Fruit fly (Drosophila melanogaster): ENCODE data around the gene fwe.

Gene fwe

DNA sequence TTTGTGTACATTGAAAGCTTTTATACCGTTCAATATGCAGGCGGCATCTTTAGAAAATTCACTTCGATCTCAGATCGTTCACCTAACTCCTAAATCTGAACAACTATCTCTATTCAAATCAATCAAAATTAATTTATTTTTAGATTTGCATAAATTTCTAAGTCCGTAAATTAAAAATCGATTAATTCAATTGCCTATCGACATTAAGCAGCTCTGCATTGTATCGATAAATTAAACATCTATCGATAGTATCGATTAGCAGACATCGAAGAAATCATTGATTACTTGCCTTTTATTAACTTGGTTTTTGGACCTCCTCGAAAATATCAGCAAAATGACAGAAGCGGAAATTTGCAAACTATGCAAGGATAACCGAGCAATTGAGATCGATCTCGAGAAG lies 504 bp upstream of the fwe start, which contains the start of gene CkIIalpha-i1:
CkIIalpha-i1 (plus strand) TSS at position 266 of the 400 bp plus-strand sequence.
- TF ChIP-seq CTCF (optimal IDR thresholded peaks at IDR 0.05) (no peak), CG8478 (optimal IDR thresholded peaks at IDR 0.05) (no peak)

DNA sequence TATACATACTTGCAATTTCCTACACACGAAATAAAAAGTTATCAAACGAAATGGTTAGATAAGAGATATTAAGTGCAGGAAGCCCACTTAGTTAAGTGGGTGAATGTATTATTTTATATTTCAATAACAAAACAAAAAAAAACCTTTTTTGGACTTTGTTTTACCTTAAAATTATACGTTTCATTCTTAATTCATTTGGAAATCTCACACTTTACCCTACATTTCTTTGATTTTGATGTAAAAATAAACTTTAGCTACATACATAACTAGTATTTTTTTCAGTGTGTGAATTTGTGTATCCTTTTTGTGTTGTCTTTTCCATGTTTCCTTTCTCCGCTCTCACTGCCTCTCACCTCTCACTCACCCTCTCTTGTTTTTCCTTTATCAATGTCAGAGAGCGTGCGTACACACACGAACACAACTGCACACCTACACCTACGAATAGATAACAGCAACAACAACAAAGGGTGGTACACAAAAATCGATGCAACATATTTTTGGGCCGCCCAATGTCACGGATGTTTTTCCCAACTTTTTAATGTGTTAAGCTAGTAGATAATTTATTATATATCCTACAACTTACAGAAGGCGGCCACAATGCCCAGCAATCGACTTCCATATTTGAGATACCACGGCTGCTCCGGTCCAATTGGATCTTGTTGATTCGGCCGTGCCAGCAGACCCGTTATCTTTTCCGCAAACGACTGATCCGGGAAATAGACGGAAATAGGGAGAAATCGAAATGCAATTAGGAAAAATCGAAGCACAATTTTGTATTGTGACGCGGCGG lies 662 bp downstream of the fwe start:
- TF ChIP-seq CTCF (optimal IDR thresholded peaks at IDR 0.05): no peak

- no peak for TF ChIP-seq CG8478 (optimal IDR thresholded peaks at IDR 0.05)
Measured at dm6 chr3L:15813988-15814387, 2.2 kb downstream of the fwe start.

- TF ChIP-seq CG8478 (optimal IDR thresholded peaks at IDR 0.05) (no peak), CTCF (optimal IDR thresholded peaks at IDR 0.05) (no peak)
Measured at dm6 chr3L:15809768-15810167, 6.4 kb downstream of the fwe start.

DNA sequence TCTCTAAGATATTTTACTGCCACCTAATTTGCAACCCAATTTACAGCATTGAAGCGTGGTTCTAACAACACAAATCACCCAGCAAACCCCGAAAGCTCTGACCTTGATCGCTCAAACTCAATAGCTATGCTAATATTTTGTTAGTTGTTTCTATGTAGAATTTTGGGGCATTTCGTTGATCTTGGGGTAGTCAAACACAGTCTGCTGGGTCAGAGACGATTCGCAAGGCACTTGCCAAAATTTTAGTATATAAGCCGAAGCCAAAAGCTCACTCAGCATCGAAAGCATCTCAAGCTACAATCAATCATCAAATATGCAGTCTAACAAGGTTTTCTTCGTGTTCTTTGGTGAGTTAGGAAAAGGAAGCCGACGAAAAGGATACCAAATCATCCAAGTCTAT lies 7.0 kb downstream of the fwe start, which contains the start of gene CG13445:
CG13445 (plus strand) TSS at position 301 of the 400 bp plus-strand sequence.
- TF ChIP-seq CG8478 (optimal IDR thresholded peaks at IDR 0.05) (no peak), CTCF (optimal IDR thresholded peaks at IDR 0.05) (no peak)

DNA sequence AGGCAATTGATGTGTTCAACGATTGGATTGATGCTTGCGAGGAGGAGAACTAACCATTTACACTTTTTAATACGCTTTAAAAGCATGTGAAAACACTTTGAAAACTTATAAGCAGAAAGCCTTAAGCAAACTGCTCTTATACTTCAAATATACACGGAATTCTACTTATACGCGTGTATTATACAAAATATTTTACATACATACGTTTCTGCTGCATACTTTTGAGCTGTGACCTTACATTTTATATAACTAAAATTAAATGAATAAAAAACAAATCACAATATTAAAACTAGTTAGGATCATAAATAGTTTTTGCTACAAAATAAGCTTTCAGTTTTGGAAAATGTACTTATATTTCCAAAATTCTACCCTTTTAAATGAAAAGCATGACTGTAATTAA lies 7.5 kb downstream of the fwe start:
- TF ChIP-seq CTCF (optimal IDR thresholded peaks at IDR 0.05) (no peak), CG8478 (optimal IDR thresholded peaks at IDR 0.05) (no peak)

- TF ChIP-seq CG8478 (optimal IDR thresholded peaks at IDR 0.05) (no peak), CTCF (optimal IDR thresholded peaks at IDR 0.05) (no peak)
Measured at dm6 chr3L:15808022-15808421, 8.2 kb downstream of the fwe start, which contains the start of gene CG6244. TSS of gene CG6244 (plus strand) at chr3L:15808322.

DNA sequence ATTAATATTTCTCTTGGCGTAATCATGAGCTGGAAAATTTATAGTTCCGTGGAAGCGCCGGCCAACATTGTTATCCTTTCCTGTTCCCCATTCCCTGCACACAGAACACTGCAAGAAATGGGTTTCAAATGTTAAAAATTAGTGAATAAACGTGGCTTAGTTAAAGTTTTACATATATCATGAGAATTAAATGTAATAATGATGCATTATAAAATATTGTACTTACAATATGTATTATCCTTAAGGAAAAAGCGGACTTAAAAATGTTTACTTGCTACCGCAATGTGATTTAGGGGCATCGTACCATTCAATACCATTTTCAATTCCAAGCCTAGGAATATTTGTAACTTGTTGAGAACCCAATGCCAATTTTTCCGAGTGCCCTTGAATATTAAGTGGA lies 13.6 kb downstream of the fwe start:
- TF ChIP-seq CTCF (optimal IDR thresholded peaks at IDR 0.05) (no peak), CG8478 (optimal IDR thresholded peaks at IDR 0.05) (no peak)

- TF ChIP-seq CTCF (optimal IDR thresholded peaks at IDR 0.05) (no peak), CG8478 (optimal IDR thresholded peaks at IDR 0.05) (no peak)
Measured at dm6 chr3L:15802117-15802516, 14.1 kb downstream of the fwe start.

- no peak for TF ChIP-seq CTCF (optimal IDR thresholded peaks at IDR 0.05)
Measured at dm6 chr3L:15794311-15794710, 21.9 kb downstream of the fwe start.

DNA sequence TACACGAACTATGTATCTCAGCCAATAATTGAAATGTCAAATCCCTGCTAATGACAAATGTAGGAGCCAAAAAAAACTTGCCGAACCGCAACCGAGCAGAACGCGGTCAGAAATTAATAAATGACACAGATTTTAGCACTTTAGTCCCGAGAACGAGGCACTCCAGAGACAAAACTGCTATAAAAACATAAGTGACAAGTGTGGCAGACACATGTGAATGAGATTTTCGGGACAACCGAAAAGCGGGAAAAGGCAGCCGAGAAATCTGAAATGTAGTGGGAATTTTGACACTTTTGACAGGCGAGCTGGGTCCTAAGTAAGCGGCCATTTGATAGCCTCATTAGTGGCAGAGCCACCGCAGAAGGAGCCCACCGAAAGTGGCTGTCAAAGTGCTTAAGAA lies 25.1 kb downstream of the fwe start:
- TF ChIP-seq CG8478 (optimal IDR thresholded peaks at IDR 0.05) (no peak), CTCF (optimal IDR thresholded peaks at IDR 0.05) (no peak)

dm6 chr3L:15787406-15787805 lies 28.8 kb downstream of the fwe start:
- no peak for TF ChIP-seq CTCF (optimal IDR thresholded peaks at IDR 0.05)
- TF ChIP-seq CG8478 (optimal IDR thresholded peaks at IDR 0.05): no peak

DNA sequence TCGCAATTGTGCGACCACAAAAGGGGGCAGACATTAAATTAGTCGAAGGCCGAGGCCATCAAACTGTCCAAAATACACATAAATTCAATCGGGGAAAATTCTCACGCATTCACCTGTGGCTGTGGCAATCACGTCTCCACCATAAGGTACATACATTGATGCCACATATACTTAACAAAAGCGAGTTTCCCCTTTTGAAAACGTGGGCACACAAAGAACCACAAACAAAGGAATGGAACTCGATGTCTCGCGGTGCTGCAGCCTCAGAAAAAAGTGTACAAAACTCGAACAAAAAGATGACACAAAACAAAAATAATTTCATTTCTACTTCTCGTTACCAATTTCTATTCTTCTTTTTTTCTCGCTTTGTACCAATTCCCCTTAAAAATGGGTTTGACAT lies 30.8 kb downstream of the fwe start:
- no peak for TF ChIP-seq CTCF (optimal IDR thresholded peaks at IDR 0.05)
- TF ChIP-seq CG8478 (optimal IDR thresholded peaks at IDR 0.05): no peak

- TF ChIP-seq CG8478 (optimal IDR thresholded peaks at IDR 0.05) (no peak), CTCF (optimal IDR thresholded peaks at IDR 0.05) (no peak)
Measured at dm6 chr3L:15778951-15779350, 37.3 kb downstream of the fwe start.

DNA sequence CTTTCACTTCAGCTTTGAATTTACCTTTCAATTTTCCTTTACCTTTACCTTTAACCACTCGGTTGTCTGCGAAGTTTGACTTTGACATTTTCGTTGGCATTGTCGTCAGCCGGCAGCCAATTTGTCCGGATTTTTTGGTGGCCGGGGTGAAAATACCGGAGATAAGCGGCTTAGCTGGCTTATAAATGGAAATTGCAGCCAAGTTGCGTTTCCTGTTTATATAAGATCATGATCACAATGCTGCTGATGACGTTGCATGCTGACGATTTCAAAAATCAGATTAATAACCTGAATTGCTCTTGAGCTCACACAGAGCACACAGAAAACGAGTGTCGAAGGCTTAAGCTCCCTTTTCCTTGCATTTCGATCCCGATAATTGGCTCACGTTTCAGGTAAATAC lies 38.4 kb downstream of the fwe start:
- no peak for TF ChIP-seq CTCF (optimal IDR thresholded peaks at IDR 0.05)
- no peak for TF ChIP-seq CG8478 (optimal IDR thresholded peaks at IDR 0.05)

DNA sequence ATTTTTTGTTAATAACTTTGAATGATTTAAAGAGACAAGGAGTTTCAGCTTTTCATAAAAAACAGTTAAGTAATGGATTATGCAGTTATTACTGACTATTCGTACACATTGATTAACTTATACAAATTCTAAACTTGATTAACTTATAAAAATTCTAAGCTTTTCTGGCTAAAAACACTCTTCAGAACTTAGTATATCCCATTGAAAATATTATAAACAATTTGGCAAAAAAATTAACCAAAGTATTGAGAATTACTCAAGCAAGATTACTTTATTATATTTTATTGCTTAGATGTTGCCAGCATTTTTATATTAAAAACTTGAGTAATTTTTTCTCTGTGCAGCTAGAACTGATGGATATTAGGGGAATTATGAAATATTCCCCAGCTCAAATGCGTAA lies 38.8 kb downstream of the fwe start:
- TF ChIP-seq CG8478 (optimal IDR thresholded peaks at IDR 0.05) (no peak), CTCF (optimal IDR thresholded peaks at IDR 0.05) (no peak)

DNA sequence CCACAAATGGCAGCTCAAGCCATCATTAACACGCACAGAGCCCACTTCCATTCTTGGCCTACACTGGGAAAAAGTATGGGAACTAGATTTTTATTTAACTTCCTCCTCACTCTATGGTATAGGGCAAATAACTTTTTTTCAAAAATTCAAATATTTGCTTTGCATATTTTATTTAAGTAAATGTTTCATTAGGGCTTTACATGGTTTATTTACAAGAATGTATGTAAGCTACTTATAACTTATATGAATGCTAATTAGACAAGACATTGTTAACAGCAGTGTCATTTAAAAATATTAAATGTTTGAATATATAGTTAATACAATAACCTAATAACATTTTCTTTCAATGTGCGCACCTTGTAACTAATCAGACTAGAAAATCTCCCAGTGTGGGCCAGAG lies 40.7 kb downstream of the fwe start:
- no peak for TF ChIP-seq CTCF (optimal IDR thresholded peaks at IDR 0.05)
- TF ChIP-seq CG8478 (optimal IDR thresholded peaks at IDR 0.05): no peak
